Fruit fly (Drosophila melanogaster) whole organism, wandering third instar larva: ENCODE measurements around the gene CG10338.

Experiments
- Abd-B ChIP-seq: fragments of >200 bp; optimal IDR thresholded peaks from 2 replicates; lab custom pipeline; 2017; ENCODE audit warnings: missing biosample characterization, missing genetic modification characterization
- CG32264 ChIP-seq: fragments of 200-800 bp; sonication (Bioruptor generic); optimal IDR thresholded peaks from 2 replicates; lab custom pipeline; 2016; ENCODE audit warnings: missing biosample characterization, missing genetic modification characterization
- CG9705 ChIP-seq: fragments of 200-800 bp; sonication (Bioruptor generic); optimal IDR thresholded peaks from 2 replicates; lab custom pipeline; 2018; ENCODE audit warnings: missing biosample characterization, mild to moderate bottlenecking, missing genetic modification characterization
- CrebA ChIP-seq: fragments of 200-800 bp; sonication (Bioruptor generic); optimal IDR thresholded peaks from 2 replicates; lab custom pipeline; 2016; ENCODE audit warnings: missing biosample characterization, mild to moderate bottlenecking, missing genetic modification characterization, borderline replicate concordance
- Dfd ChIP-seq: fragments of >200 bp; optimal IDR thresholded peaks from 2 replicates; lab custom pipeline; 2017; ENCODE audit warnings: missing biosample characterization, missing genetic modification characterization
- Dif ChIP-seq: fragments of 200-275, 200-300 bp; sonication (Bioruptor generic); optimal IDR thresholded peaks from 2 replicates; lab custom pipeline; 2018; ENCODE audit warnings: missing biosample characterization, missing genetic modification characterization; ENCODE audit not compliant: partially characterized antibody
- Hnf4 ChIP-seq: fragments of 200-800 bp; sonication (Bioruptor generic); optimal IDR thresholded peaks from 2 replicates; lab custom pipeline; 2016; ENCODE audit warnings: missing biosample characterization, mild to moderate bottlenecking, missing genetic modification characterization
- Hr78 ChIP-seq: fragments of >200 bp; optimal IDR thresholded peaks from 2 replicates; lab custom pipeline; 2017; ENCODE audit warnings: missing biosample characterization, missing genetic modification characterization
- Hr83 ChIP-seq: fragments of 200-300 bp; sonication (Bioruptor generic); optimal IDR thresholded peaks from 2 replicates; lab custom pipeline; 2016; ENCODE audit warnings: missing biosample characterization, mild to moderate bottlenecking, missing genetic modification characterization, moderate library complexity; ENCODE audit not compliant: poor library complexity, severe bottlenecking
- Jra ChIP-seq: sonication (Bioruptor generic); optimal IDR thresholded peaks from 2 replicates; lab custom pipeline; 2016; ENCODE audit warnings: missing biosample characterization, missing genetic modification characterization
- Mio ChIP-seq: sonication (Bioruptor generic); optimal IDR thresholded peaks from 2 replicates; lab custom pipeline; 2016; ENCODE audit warnings: missing biosample characterization, missing genetic modification characterization
- Myc ChIP-seq: fragments of >200 bp; optimal IDR thresholded peaks from 2 replicates; lab custom pipeline; 2017
- Rel ChIP-seq, 2 experiments: fragments of 200-800 bp; sonication (Bioruptor generic) in 1 of 2; optimal IDR thresholded peaks; 2 replicates in 1 of 2; 3 replicates in 1 of 2; lab custom pipeline; 2016 to 2019; ENCODE audit warnings: mild to moderate bottlenecking in 2 of 2, missing biosample characterization in 2 of 2, missing genetic modification characterization in 2 of 2, moderate library complexity in 1 of 2
- Sp1 ChIP-seq: fragments of 200-800 bp; sonication (Bioruptor generic); optimal IDR thresholded peaks from 3 replicates; lab custom pipeline; 2019; ENCODE audit warnings: missing biosample characterization, mild to moderate bottlenecking, missing genetic modification characterization, moderate library complexity
- Vsx2 ChIP-seq: fragments of 200-300, 225-300 bp; sonication (Bioruptor generic); optimal IDR thresholded peaks from 2 replicates; lab custom pipeline; 2018; ENCODE audit warnings: missing biosample characterization, missing genetic modification characterization; ENCODE audit not compliant: partially characterized antibody
- br ChIP-seq: fragments of 200-800 bp; sonication (Bioruptor generic); optimal IDR thresholded peaks from 2 replicates; lab custom pipeline; 2016; ENCODE audit warnings: missing biosample characterization, missing genetic modification characterization
- brk ChIP-seq: fragments of 200-800 bp; sonication (Bioruptor generic); optimal IDR thresholded peaks from 2 replicates; lab custom pipeline; 2016; ENCODE audit warnings: missing biosample characterization, mild to moderate bottlenecking, missing genetic modification characterization
- dl ChIP-seq, 2 experiments: fragments of 175-275, 200-275 bp in 1 of 2; fragments of 200-275 bp in 1 of 2; sonication (Bioruptor generic); optimal IDR thresholded peaks; lab custom pipeline; 2018; ENCODE audit warnings: mild to moderate bottlenecking in 2 of 2, missing biosample characterization in 2 of 2, missing genetic modification characterization in 2 of 2, moderate library complexity in 2 of 2; ENCODE audit not compliant: partially characterized antibody in 2 of 2, insufficient read depth in 1 of 2
- ey ChIP-seq: fragments of 200-800 bp; sonication (Bioruptor generic); optimal IDR thresholded peaks from 2 replicates; lab custom pipeline; 2016; ENCODE audit warnings: missing biosample characterization, missing genetic modification characterization
- foxo ChIP-seq, 2 experiments: fragments of 200-800 bp; sonication (Bioruptor generic); optimal IDR thresholded peaks; 2 replicates in 1 of 2; 3 replicates in 1 of 2; lab custom pipeline; 2016 to 2017; ENCODE audit warnings: missing biosample characterization in 2 of 2, missing genetic modification characterization in 2 of 2
- h ChIP-seq: fragments of 200-800 bp; sonication (Bioruptor generic); optimal IDR thresholded peaks from 3 replicates; lab custom pipeline; 2016; ENCODE audit warnings: missing biosample characterization, mild to moderate bottlenecking, missing genetic modification characterization
- lola ChIP-seq: fragments of >200 bp; optimal IDR thresholded peaks from 2 replicates; lab custom pipeline; 2017; ENCODE audit warnings: missing biosample characterization, missing genetic modification characterization
- psq ChIP-seq: fragments of 200-800 bp; sonication (Bioruptor generic); optimal IDR thresholded peaks from 3 replicates; lab custom pipeline; 2017; ENCODE audit warnings: missing biosample characterization, mild to moderate bottlenecking, missing genetic modification characterization, moderate library complexity
- rgr ChIP-seq: fragments of 200-800 bp; sonication (Bioruptor generic); optimal IDR thresholded peaks from 3 replicates; lab custom pipeline; 2016; ENCODE audit warnings: missing biosample characterization, mild to moderate bottlenecking, missing genetic modification characterization
- sv ChIP-seq: fragments of 200-800 bp; sonication (Bioruptor generic); optimal IDR thresholded peaks from 3 replicates; lab custom pipeline; 2016; ENCODE audit warnings: missing biosample characterization, missing genetic modification characterization
- tai ChIP-seq: sonication (Bioruptor generic); optimal IDR thresholded peaks from 2 replicates; lab custom pipeline; 2016; ENCODE audit warnings: missing biosample characterization, missing genetic modification characterization
- usp ChIP-seq: fragments of >200 bp; optimal IDR thresholded peaks from 2 replicates; lab custom pipeline; 2017; ENCODE audit warnings: missing biosample characterization, missing genetic modification characterization
- woc ChIP-seq: sonication (Bioruptor generic); optimal IDR thresholded peaks from 2 replicates; lab custom pipeline; 2016; ENCODE audit warnings: missing biosample characterization, mild to moderate bottlenecking, missing genetic modification characterization

Gene CG10338

dm6 chr2L:18732291-18732690, 36.8 kb downstream of the CG10338 start, which contains the start of gene CG10348:
Gene CG10348, minus strand, starts transcription at chr2L:18732524.
- TF ChIP-seq CG32264 (no peak), Dfd (GFP tag; lab: Kevin White, UChicago) (no peak), CrebA (no peak), psq (GFP tag; lab: Kevin White, UChicago) (no peak), Sp1 (GFP tag; lab: Kevin White, UChicago) (no peak), Mio (GFP tag; lab: Kevin White, UChicago) (no peak), Hnf4 (GFP tag; lab: Kevin White, UChicago) (no peak), Dif (GFP tag; lab: Kevin White, UChicago) (no peak), Hr78 (GFP tag; lab: Kevin White, UChicago) (no peak), dl (GFP tag; optimal IDR thresholded peaks at IDR 0.05; lab: Kevin White, UChicago; ENCODE audit: insufficient read depth in 1 of 2, partially characterized antibody in 2 of 2) (no peak), woc (no peak), tai (GFP tag; lab: Kevin White, UChicago) (no peak), lola (no peak)

dm6 chr2L:18732760-18733530, 37.5 kb downstream of the CG10338 start:
- TF ChIP-seq sv (GFP tag; lab: Kevin White, UChicago) (no peak), Myc (lab: Kevin White, UChicago) (no peak), CG32264 (no peak), CG9705 (GFP tag; lab: Kevin White, UChicago) (no peak), Hnf4 (GFP tag; lab: Kevin White, UChicago) (no peak), Dif (GFP tag; lab: Kevin White, UChicago) (peak; percentile 17), Mio (GFP tag; lab: Kevin White, UChicago) (no peak), Vsx2 (peak; percentile 45)

dm6 chr2L:18735553-18736167, 40.2 kb downstream of the CG10338 start:
- TF ChIP-seq brk (GFP tag; lab: Kevin White, UChicago) = no peak
- TF ChIP-seq psq (GFP tag; lab: Kevin White, UChicago) = no peak
- no peak for TF ChIP-seq usp
- TF ChIP-seq Rel (GFP tag; optimal IDR thresholded peaks at IDR 0.05; lab: Kevin White, UChicago) = no peak
- no peak for TF ChIP-seq Rel (tag; optimal IDR thresholded peaks at IDR 0.05; lab: Kevin White, UChicago)
- TF ChIP-seq CrebA = no peak
- no peak for TF ChIP-seq sv (GFP tag; lab: Kevin White, UChicago)
- no peak for TF ChIP-seq rgr (GFP tag; lab: Kevin White, UChicago)
- no peak for TF ChIP-seq CG9705 (GFP tag; lab: Kevin White, UChicago)
- no peak for TF ChIP-seq Hr83 (GFP tag; lab: Kevin White, UChicago)
- TF ChIP-seq, all 38 proteins: peak for 0

- TF ChIP-seq Myc (lab: Kevin White, UChicago) (no peak), CG32264 (no peak), tai (GFP tag; lab: Kevin White, UChicago) (no peak), ey (GFP tag; lab: Kevin White, UChicago) (no peak), Abd-B (no peak), br (no peak), Mio (GFP tag; lab: Kevin White, UChicago) (no peak), rgr (GFP tag; lab: Kevin White, UChicago) (no peak)
Observed at dm6 chr2L:18737239-18737638, 41.8 kb downstream of the CG10338 start.

dm6 chr2L:18740010-18740409, 44.5 kb downstream of the CG10338 start, which contains the start of the genes CG42752 and CG15167:
Gene CG42752, minus strand, starts transcription at chr2L:18740110.
Gene CG15167, plus strand, starts transcription at chr2L:18740358.
- no peak for TF ChIP-seq woc
- TF ChIP-seq CrebA = no peak
- TF ChIP-seq Jra = no peak
- no peak for TF ChIP-seq foxo (GFP tag; optimal IDR thresholded peaks at IDR 0.05; lab: Kevin White, UChicago)
- no peak for TF ChIP-seq usp
- TF ChIP-seq Hnf4 (GFP tag; lab: Kevin White, UChicago) = no peak
- TF ChIP-seq Vsx2 = no peak
- TF ChIP-seq psq (GFP tag; lab: Kevin White, UChicago) = no peak
- TF ChIP-seq Rel (GFP tag; optimal IDR thresholded peaks at IDR 0.05; lab: Kevin White, UChicago) = no peak
- no peak for TF ChIP-seq Rel (tag; optimal IDR thresholded peaks at IDR 0.05; lab: Kevin White, UChicago)
- TF ChIP-seq CG9705 (GFP tag; lab: Kevin White, UChicago) = no peak
- no peak for TF ChIP-seq h (GFP tag; lab: Kevin White, UChicago)
- TF ChIP-seq Dfd (GFP tag; lab: Kevin White, UChicago) = no peak
